Fruit fly (Drosophila melanogaster): ENCODE data around the gene CG2126.
A peak's percentile ranks its signal among the peaks of the same experiment; 100 is the strongest.

CG2126 gene

DNA sequence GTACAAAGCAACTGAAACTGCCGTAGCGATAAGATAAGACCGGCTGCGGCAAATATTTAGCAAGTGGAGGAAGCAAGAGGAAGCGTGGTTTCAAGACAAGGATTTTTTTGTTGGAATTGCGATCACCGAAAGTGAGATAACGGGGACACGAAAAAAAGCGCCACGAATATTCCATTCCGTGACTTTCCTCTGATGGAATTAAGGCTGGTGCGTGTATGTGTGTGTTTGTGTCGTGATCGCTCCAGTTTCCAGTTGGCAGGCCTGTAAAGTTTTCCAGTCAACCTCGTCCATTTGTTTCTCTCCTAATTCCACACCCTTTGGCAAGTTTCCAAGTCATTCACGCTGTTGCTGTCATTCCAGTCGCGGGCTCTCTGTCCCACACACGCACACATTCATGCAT, 50.2 kb downstream of the CG2126 start:
- TF ChIP-seq psq (optimal IDR thresholded peaks at IDR 0.05) (no peak), usp (GFP tag; optimal IDR thresholded peaks at IDR 0.05) (no peak), CG8478 (optimal IDR thresholded peaks at IDR 0.05) (no peak), Dll (optimal IDR thresholded peaks at IDR 0.05) (no peak), pan (optimal IDR thresholded peaks at IDR 0.05) (no peak), EcR (GFP tag; optimal IDR thresholded peaks at IDR 0.05) (no peak)

DNA sequence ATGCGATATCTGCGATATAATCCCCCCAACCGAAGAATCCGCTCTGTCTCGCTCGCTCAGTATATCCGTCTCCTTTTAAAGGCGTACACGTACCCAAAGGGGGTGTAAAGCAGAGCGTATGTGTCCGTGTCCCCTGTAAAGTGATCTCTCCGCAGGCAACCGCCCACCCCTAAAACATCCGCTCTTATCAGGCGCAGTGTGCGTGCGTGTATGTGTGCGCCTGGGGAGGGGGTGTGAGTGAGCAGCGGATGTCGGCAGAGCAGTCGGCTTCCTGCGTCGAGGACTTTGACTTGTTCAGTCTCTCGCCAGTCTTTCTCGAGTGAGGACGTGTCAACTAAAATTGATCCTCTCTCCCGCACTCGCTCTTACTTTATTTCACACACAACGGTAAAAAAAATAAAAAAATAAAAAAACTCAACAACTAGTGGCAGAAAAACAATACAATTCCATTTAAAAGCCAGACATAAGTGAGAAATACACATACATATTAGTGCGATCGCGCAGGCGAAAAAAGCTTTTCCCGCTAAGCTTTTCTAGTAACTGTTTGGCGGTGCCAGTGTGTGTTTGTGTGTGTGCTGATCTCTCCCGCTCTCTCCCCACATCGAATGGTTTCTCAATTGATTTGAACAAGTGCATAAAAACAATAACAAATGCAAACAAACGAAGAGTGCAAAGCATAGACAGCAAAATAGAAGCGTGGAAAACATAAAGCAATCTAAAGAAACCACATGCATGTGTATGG, 50.8 kb downstream of the CG2126 start:
- no peak for TF ChIP-seq usp (GFP tag; optimal IDR thresholded peaks at IDR 0.05)
- TF ChIP-seq Dll (optimal IDR thresholded peaks at IDR 0.05), result peak; percentile 32
- no peak for TF ChIP-seq EcR (GFP tag; optimal IDR thresholded peaks at IDR 0.05)
